Worm (Caenorhabditis elegans) whole organism, L2 larva: Measurements from ENCODE around the gene C55A6.6.
"Not testable (repeated sequence)": the region's sequence is repeated elsewhere in the genome, so short reads cannot be mapped to it uniquely, and the experiment has no call there.

Experiments
- C34F6.9 ChIP-seq: fragments of 150-350 bp; optimal IDR thresholded peaks from 2 replicates; lab custom pipeline; 2014; ENCODE audit warnings: missing biosample characterization, missing genetic modification characterization
- R02D3.7 ChIP-seq: fragments of 150-350 bp; optimal IDR thresholded peaks from 2 replicates; lab custom pipeline; 2014; ENCODE audit warnings: missing biosample characterization, missing genetic modification characterization
- Y55F3AM.14 ChIP-seq: fragments of 200-800 bp; sonication (Bioruptor generic); optimal IDR thresholded peaks from 2 replicates; lab custom pipeline; 2018; ENCODE audit warnings: mild to moderate bottlenecking, missing genetic modification characterization, missing compliant biosample characterization
- ZK546.5 ChIP-seq: sonication (generic microtip); optimal IDR thresholded peaks from 2 replicates; lab custom pipeline; 2017; ENCODE audit warnings: missing biosample characterization, missing genetic modification characterization
- alr-1 ChIP-seq: fragments of 150-350 bp; optimal IDR thresholded peaks from 2 replicates; lab custom pipeline; 2014; ENCODE audit warnings: missing biosample characterization, missing genetic modification characterization
- aly-2 ChIP-seq: fragments of 150-350 bp; optimal IDR thresholded peaks from 2 replicates; lab custom pipeline; 2014; ENCODE audit warnings: missing biosample characterization, missing genetic modification characterization
- blmp-1 ChIP-seq: sonication (generic microtip); optimal IDR thresholded peaks from 2 replicates; lab custom pipeline; 2017; ENCODE audit warnings: missing genetic modification characterization, mild to moderate bottlenecking, missing compliant biosample characterization, antibody characterized with exemption, moderate library complexity; ENCODE audit not compliant: insufficient read depth
- ceh-82 ChIP-seq: fragments of 150-350 bp; optimal IDR thresholded peaks from 2 replicates; lab custom pipeline; 2014; ENCODE audit warnings: missing biosample characterization, missing genetic modification characterization
- dmd-4 ChIP-seq: sonication (generic microtip); optimal IDR thresholded peaks from 2 replicates; lab custom pipeline; 2017; ENCODE audit warnings: missing biosample characterization, missing genetic modification characterization
- egl-27 ChIP-seq: sonication (generic microtip); optimal IDR thresholded peaks from 3 replicates; lab custom pipeline; 2017; ENCODE audit warnings: missing biosample characterization, missing genetic modification reagents, missing genetic modification characterization
- fos-1 ChIP-seq: fragments of 150-350 bp; optimal IDR thresholded peaks from 2 replicates; lab custom pipeline; 2014; ENCODE audit warnings: missing biosample characterization, missing genetic modification characterization
- lin-11 ChIP-seq: fragments of 150-350 bp; sonication (generic microtip); optimal IDR thresholded peaks from 2 replicates; lab custom pipeline; 2014; ENCODE audit warnings: missing biosample characterization, missing genetic modification characterization, inconsistent platforms, mixed read lengths
- lin-13 ChIP-seq: fragments of 150-350 bp; optimal IDR thresholded peaks from 2 replicates; lab custom pipeline; 2014; ENCODE audit warnings: missing biosample characterization, missing genetic modification reagents, missing genetic modification characterization
- lin-39 ChIP-seq: fragments of 150-350 bp; optimal IDR thresholded peaks from 2 replicates; lab custom pipeline; 2014; ENCODE audit warnings: missing biosample characterization, missing genetic modification reagents, missing genetic modification characterization
- mab-5 ChIP-seq: fragments of 150-350 bp; optimal IDR thresholded peaks from 2 replicates; lab custom pipeline; 2014; ENCODE audit warnings: missing biosample characterization, missing genetic modification characterization
- mbf-1 ChIP-seq: sonication (generic microtip); optimal IDR thresholded peaks from 2 replicates; lab custom pipeline; 2017; ENCODE audit warnings: missing biosample characterization, missing genetic modification characterization
- nhr-10 ChIP-seq: sonication (generic microtip); optimal IDR thresholded peaks from 2 replicates; lab custom pipeline; 2017; ENCODE audit warnings: missing biosample characterization, missing genetic modification characterization
- nhr-11 ChIP-seq: fragments of 150-350 bp; optimal IDR thresholded peaks from 2 replicates; lab custom pipeline; 2014; ENCODE audit warnings: missing biosample characterization, missing genetic modification characterization
- nhr-12 ChIP-seq: fragments of 150-350 bp; optimal IDR thresholded peaks from 2 replicates; lab custom pipeline; 2014; ENCODE audit warnings: missing biosample characterization, missing genetic modification characterization
- nhr-129 ChIP-seq: fragments of 150-350 bp; optimal IDR thresholded peaks from 2 replicates; lab custom pipeline; 2014; ENCODE audit warnings: missing biosample characterization, missing genetic modification characterization
- nhr-21 ChIP-seq: fragments of 150-350 bp; optimal IDR thresholded peaks from 2 replicates; lab custom pipeline; 2014; ENCODE audit warnings: missing biosample characterization, missing genetic modification characterization
- nhr-23 ChIP-seq: fragments of 150-350 bp; optimal IDR thresholded peaks from 2 replicates; lab custom pipeline; 2014; ENCODE audit warnings: missing biosample characterization, missing genetic modification reagents, missing genetic modification characterization
- nhr-25 ChIP-seq: fragments of 150-350 bp; sonication (generic microtip); optimal IDR thresholded peaks from 3 replicates; lab custom pipeline; 2014; ENCODE audit warnings: missing biosample characterization, missing genetic modification characterization
- nhr-77 ChIP-seq: fragments of 150-350 bp; optimal IDR thresholded peaks from 2 replicates; lab custom pipeline; 2014; ENCODE audit warnings: missing biosample characterization, missing genetic modification characterization
- peb-1 ChIP-seq: fragments of 150-350 bp; optimal IDR thresholded peaks from 2 replicates; lab custom pipeline; 2014; ENCODE audit warnings: missing biosample characterization, missing genetic modification characterization
- sem-4 ChIP-seq: fragments of 150-350 bp; optimal IDR thresholded peaks from 2 replicates; lab custom pipeline; 2014; ENCODE audit warnings: missing biosample characterization, missing genetic modification reagents, missing genetic modification characterization
- sma-3 ChIP-seq: sonication (generic microtip); optimal IDR thresholded peaks from 2 replicates; lab custom pipeline; 2016; ENCODE audit warnings: missing genetic modification reagents, missing genetic modification characterization, missing compliant biosample characterization
- sma-9 ChIP-seq, 2 experiments: fragments of 150-350 bp in 1 of 2; sonication (generic microtip) in 1 of 2; optimal IDR thresholded peaks; 2 replicates each; lab custom pipeline; 2014 to 2016; ENCODE audit warnings: missing genetic modification characterization in 2 of 2, mild to moderate bottlenecking in 1 of 2, missing biosample characterization in 1 of 2, missing compliant biosample characterization in 1 of 2, missing genetic modification reagents in 1 of 2, moderate library complexity in 1 of 2
- unc-55 ChIP-seq: fragments of 150-350 bp; sonication (generic microtip); optimal IDR thresholded peaks from 3 replicates; lab custom pipeline; 2014; ENCODE audit warnings: missing biosample characterization, missing genetic modification reagents, missing genetic modification characterization
- unc-62 ChIP-seq: fragments of 150-350 bp; optimal IDR thresholded peaks from 2 replicates; lab custom pipeline; 2014; ENCODE audit warnings: missing biosample characterization, missing genetic modification reagents, missing genetic modification characterization
- ztf-11 ChIP-seq: sonication (generic microtip); optimal IDR thresholded peaks from 2 replicates; lab custom pipeline; 2017; ENCODE audit warnings: missing biosample characterization, missing genetic modification characterization
- ztf-4 ChIP-seq: fragments of 150-350 bp; optimal IDR thresholded peaks from 2 replicates; lab custom pipeline; 2014; ENCODE audit warnings: missing biosample characterization, missing genetic modification characterization

Gene C55A6.6

ce11 chrV:11484404-11484803, 30.1 kb downstream of the C55A6.6 start:
- TF ChIP-seq nhr-23 (tag; lab: Kevin White, UChicago) (no peak), lin-11 (no peak), aly-2 (tag; lab: Kevin White, UChicago) (no peak), unc-55 (no peak), nhr-21 (tag; lab: Kevin White, UChicago) (no peak), blmp-1 (no peak), ZK546.5 (tag; lab: Kevin White, UChicago) (no peak), nhr-25 (tag; lab: Kevin White, UChicago) (no peak), ztf-4 (no peak), mbf-1 (tag; lab: Kevin White, UChicago) (no peak), peb-1 (no peak), nhr-11 (tag; lab: Kevin White, UChicago) (no peak), ztf-11 (tag; lab: Kevin White, UChicago) (no peak), lin-13 (no peak), ceh-82 (tag; lab: Kevin White, UChicago) (no peak), dmd-4 (no peak)
- TF ChIP-seq, all 48 proteins: peak for 0

- TF ChIP-seq ZK546.5 (tag; lab: Kevin White, UChicago); sma-9 (GFP tag; optimal IDR thresholded peaks at IDR 0.05; lab: Kevin White, UChicago); sma-9 (tag; optimal IDR thresholded peaks at IDR 0.05; lab: Kevin White, UChicago); ceh-82 (tag; lab: Kevin White, UChicago): not testable (repeated sequence)
Observed at ce11 chrV:11483580-11484092, 30.9 kb downstream of the C55A6.6 start, which contains the start of gene col-157. Gene col-157 (plus strand): TSS chrV:11484042.

DNA sequence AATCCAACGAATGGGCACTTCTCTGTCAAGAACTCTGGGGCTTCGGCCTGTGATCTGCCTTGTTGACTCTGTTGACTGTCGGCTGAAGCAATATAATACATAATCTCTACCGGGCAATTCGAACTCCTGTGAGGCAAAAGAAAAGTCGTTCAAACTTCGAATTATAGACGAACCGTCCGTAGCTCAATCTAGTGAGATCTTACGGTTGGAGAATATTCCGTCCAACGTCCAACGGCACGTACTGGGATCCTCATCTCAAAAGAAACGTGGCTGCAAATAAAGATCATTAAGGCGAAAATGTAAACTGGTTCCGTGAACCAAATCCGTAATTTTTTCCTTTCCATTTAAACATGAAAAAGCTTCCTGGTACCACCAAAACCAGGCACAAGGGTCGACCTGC, 33.8 kb downstream of the C55A6.6 start, which contains the start of gene T11F9.14:
T11F9.14 (minus strand) TSS at position 101 of the 400 bp plus-strand sequence.
- TF ChIP-seq nhr-21 (tag; lab: Kevin White, UChicago); lin-11; R02D3.7 (tag; lab: Kevin White, UChicago): not testable (repeated sequence)

- no peak for TF ChIP-seq sma-3 (GFP tag; lab: Kevin White, UChicago)
- no peak for TF ChIP-seq C34F6.9 (tag; lab: Kevin White, UChicago)
- TF ChIP-seq blmp-1: no peak
- no peak for TF ChIP-seq unc-62 (GFP tag; lab: Kevin White, UChicago)
- TF ChIP-seq nhr-129: no peak
- no peak for TF ChIP-seq sem-4 (tag; lab: Kevin White, UChicago)
- TF ChIP-seq fos-1 (tag; lab: Kevin White, UChicago): no peak
- TF ChIP-seq R02D3.7 (tag; lab: Kevin White, UChicago): no peak
- no peak for TF ChIP-seq alr-1 (tag; lab: Kevin White, UChicago)
- TF ChIP-seq sma-9 (GFP tag; optimal IDR thresholded peaks at IDR 0.05; lab: Kevin White, UChicago): no peak
- no peak for TF ChIP-seq sma-9 (tag; optimal IDR thresholded peaks at IDR 0.05; lab: Kevin White, UChicago)
- no peak for TF ChIP-seq mbf-1 (tag; lab: Kevin White, UChicago)
- TF ChIP-seq ztf-11 (tag; lab: Kevin White, UChicago): no peak
- no peak for TF ChIP-seq nhr-77 (tag; lab: Kevin White, UChicago)
- no peak for TF ChIP-seq aly-2 (tag; lab: Kevin White, UChicago)
- TF ChIP-seq nhr-11 (tag; lab: Kevin White, UChicago): no peak
- TF ChIP-seq lin-39 (tag; lab: Kevin White, UChicago): no peak
- no peak for TF ChIP-seq Y55F3AM.14 (GFP tag; lab: Kevin White, UChicago)
- TF ChIP-seq nhr-12: no peak
Observed at ce11 chrV:11479406-11479805, 35.1 kb downstream of the C55A6.6 start, which contains the start of gene T11F9.22. Gene T11F9.22 (plus strand): TSS chrV:11479706.

- TF ChIP-seq aly-2, nhr-11, fos-1 (tag; lab: Kevin White, UChicago): not testable (repeated sequence)
Observed at ce11 chrV:11475638-11476037, 38.9 kb downstream of the C55A6.6 start, which contains the start of gene T11F9.7. Gene T11F9.7 (plus strand): TSS chrV:11475938.

ce11 chrV:11474399-11474798, 40.1 kb downstream of the C55A6.6 start, which contains the start of gene nas-22:
Gene nas-22 (plus strand): TSS chrV:11474699.
- TF ChIP-seq R02D3.7 (tag; lab: Kevin White, UChicago) (no peak), mab-5 (tag; lab: Kevin White, UChicago) (no peak), egl-27 (tag; lab: Kevin White, UChicago) (no peak), unc-55 (no peak), nhr-10 (tag; lab: Kevin White, UChicago) (no peak), dmd-4 (no peak), alr-1 (tag; lab: Kevin White, UChicago) (no peak), lin-39 (tag; lab: Kevin White, UChicago) (no peak), ceh-82 (tag; lab: Kevin White, UChicago) (no peak)
- TF ChIP-seq, all 48 proteins: peak for 0
